Worm (Caenorhabditis elegans): ENCODE results near the gene B0280.2.
"Not testable (repeated sequence)": the region's sequence is repeated elsewhere in the genome, so short reads cannot be mapped to it uniquely, and the experiment has no call there.

DNA sequence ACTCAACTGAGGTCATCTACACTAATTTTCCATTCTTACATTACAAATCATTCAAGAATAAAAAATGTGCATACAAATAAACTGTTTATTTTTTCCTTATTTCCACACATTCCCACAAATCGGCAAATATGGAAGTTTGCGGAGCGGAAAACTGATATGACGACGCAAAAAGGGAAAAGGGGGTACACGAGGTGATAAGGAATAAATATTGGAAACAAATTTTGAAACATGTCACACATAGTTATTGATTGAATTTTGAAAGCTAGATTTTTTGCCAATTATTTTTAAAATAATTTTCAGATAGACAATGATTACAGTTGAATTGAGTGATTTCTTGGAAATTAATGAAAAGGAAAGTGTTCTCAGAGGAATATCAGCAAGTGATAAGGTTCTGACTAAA lies 4.1 kb downstream of the B0280.2 start, which contains the start of gene viro-2:
- not testable (repeated sequence) for TF ChIP-seq egl-27, nhr-28, ceh-82, elt-1, zag-1, R02D3.7, nhr-77, ceh-16, lsy-12, nhr-11, nhr-12, ceh-9, ztf-4 (tag; optimal IDR thresholded peaks at IDR 0.05)

All from whole organism, L3 larva.